Fruit fly (Drosophila melanogaster): ENCODE measurements around the gene Top1.

DNA sequence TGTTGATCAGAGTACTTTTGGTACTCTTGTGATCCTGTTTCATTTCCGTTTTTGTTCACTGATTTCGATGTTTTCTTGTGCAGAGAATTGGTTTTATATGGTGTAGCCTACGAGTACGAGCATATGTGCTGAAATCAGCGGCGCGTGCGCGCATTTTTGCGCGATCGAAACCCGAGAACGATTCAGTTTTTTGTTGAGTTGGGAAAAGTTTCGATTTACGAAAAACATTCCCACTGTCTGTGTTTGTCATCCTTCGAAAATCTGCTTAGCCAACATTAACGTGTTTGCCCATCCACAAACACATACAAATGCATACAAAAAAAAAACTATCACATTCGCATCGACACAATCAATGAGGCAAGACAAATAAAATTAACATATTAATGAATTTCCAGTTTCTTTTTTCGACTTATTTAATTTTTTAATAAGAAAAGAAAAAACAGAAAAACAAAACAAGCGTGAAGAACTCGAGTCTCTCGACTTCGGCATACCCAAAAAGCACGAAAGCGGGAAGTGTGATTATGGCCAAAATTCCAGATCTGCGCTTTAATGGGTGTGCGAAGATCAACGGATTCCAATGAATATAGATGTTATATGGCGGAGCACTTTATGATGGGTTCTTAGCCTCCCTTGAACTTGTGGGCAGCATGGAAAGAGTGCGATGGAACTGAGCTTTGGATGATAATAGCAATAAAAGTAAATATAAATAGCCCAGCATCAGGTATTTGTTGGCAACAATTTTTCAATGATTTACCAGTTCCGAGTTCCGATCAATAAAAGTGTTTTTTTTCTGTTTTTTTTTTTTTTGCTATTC lies 19.1 kb upstream of the Top1 start:
- TF ChIP-seq fd85E (GFP tag; optimal IDR thresholded peaks at IDR 0.05), result no peak
- no peak for TF ChIP-seq CG16779 (tag; optimal IDR thresholded peaks at IDR 0.05)
- no peak for TF ChIP-seq pdm3 (GFP tag; optimal IDR thresholded peaks at IDR 0.05)
- TF ChIP-seq CG15336 (GFP tag; IDR thresholded peaks at IDR 0.05), result no peak
- no peak for TF ChIP-seq Sox14 (GFP tag; optimal IDR thresholded peaks at IDR 0.05)
- no peak for TF ChIP-seq CG8119 (GFP tag; IDR thresholded peaks at IDR 0.05)
- no peak for TF ChIP-seq CG9139 (GFP tag; optimal IDR thresholded peaks at IDR 0.05)
- TF ChIP-seq CG6854 (GFP tag; optimal IDR thresholded peaks at IDR 0.05), result no peak

All from whole organism, prepupa.